Fruit fly (Drosophila melanogaster) whole organism, prepupa: Measurements from ENCODE around the gene Syt1.
A peak's percentile ranks its signal among the peaks of the same experiment; 100 is the strongest.

Experiments
- CG10631 ChIP-seq: fragments of 200-800 bp; sonication (Bioruptor generic); optimal IDR thresholded peaks from 2 replicates; lab custom pipeline; 2016; ENCODE audit warnings: missing biosample characterization, missing genetic modification characterization
- CG15336 ChIP-seq: fragments of 200-800 bp; sonication (Bioruptor generic); IDR thresholded peaks from 2 replicates; pipeline ENCODE4 v1.3.6; 2022; ENCODE audit warnings: missing biosample characterization, missing genetic modification characterization
- CG1621 ChIP-seq: fragments of 200-800 bp; sonication (Bioruptor generic); optimal IDR thresholded peaks from 3 replicates; lab custom pipeline; 2018; ENCODE audit warnings: missing biosample characterization, mild to moderate bottlenecking, missing genetic modification characterization
- CG16779 ChIP-seq: fragments of 200-800 bp; sonication (Bioruptor generic); optimal IDR thresholded peaks from 3 replicates; lab custom pipeline; 2017; ENCODE audit warnings: missing biosample characterization, mild to moderate bottlenecking, missing genetic modification characterization
- CG3032 ChIP-seq: fragments of 200-800 bp; optimal IDR thresholded peaks from 2 replicates; lab custom pipeline; 2019; ENCODE audit warnings: missing biosample characterization, mild to moderate bottlenecking, missing genetic modification characterization, moderate library complexity
- CG32006 ChIP-seq: fragments of 200-800 bp; sonication (Bioruptor generic); optimal IDR thresholded peaks from 3 replicates; lab custom pipeline; 2017; ENCODE audit warnings: missing biosample characterization, mild to moderate bottlenecking, missing genetic modification characterization
- CG6163 ChIP-seq: fragments of 200-800 bp; sonication (Bioruptor generic); IDR thresholded peaks from 3 replicates; pipeline ENCODE4 v1.3.6; 2022; ENCODE audit warnings: missing biosample characterization, missing genetic modification characterization
- CG6276 ChIP-seq: fragments of 200-800 bp; sonication (Bioruptor generic); optimal IDR thresholded peaks from 2 replicates; lab custom pipeline; 2017; ENCODE audit warnings: missing biosample characterization, mild to moderate bottlenecking, missing genetic modification characterization
- CG6792 ChIP-seq: fragments of 200-800 bp; sonication (Bioruptor generic); optimal IDR thresholded peaks from 3 replicates; lab custom pipeline; 2016; ENCODE audit warnings: missing biosample characterization, missing genetic modification characterization
- CG6808 ChIP-seq: fragments of 200-800 bp; sonication (Bioruptor generic); optimal IDR thresholded peaks from 3 replicates; lab custom pipeline; 2017; ENCODE audit warnings: missing biosample characterization, missing genetic modification characterization, mild to moderate bottlenecking, moderate library complexity, missing genetic modification reagents
- Eip75B ChIP-seq: fragments of 200-800 bp; sonication (Bioruptor generic); optimal IDR thresholded peaks from 3 replicates; lab custom pipeline; 2016; ENCODE audit warnings: missing biosample characterization, missing genetic modification characterization
- Eip78C ChIP-seq: fragments of 200-800 bp; sonication (Bioruptor generic); peaks from one replicate; lab custom pipeline; 2016; ENCODE audit warnings: missing biosample characterization, missing genetic modification characterization
- Ets21C ChIP-seq: fragments of 200-800 bp; sonication (Bioruptor generic); optimal IDR thresholded peaks from 3 replicates; lab custom pipeline; 2016; ENCODE audit warnings: missing biosample characterization, missing genetic modification characterization
- Ets96B ChIP-seq: fragments of 200-800 bp; optimal IDR thresholded peaks from 2 replicates; lab custom pipeline; 2019; ENCODE audit warnings: missing biosample characterization, mild to moderate bottlenecking, missing genetic modification characterization, moderate library complexity
- Gug ChIP-seq: fragments of 200-800 bp; sonication (Bioruptor generic); IDR thresholded peaks from 2 replicates; pipeline ENCODE4 v1.3.6; 2022; ENCODE audit warnings: missing biosample characterization, missing genetic modification characterization
- Hr39 ChIP-seq: fragments of 200-800 bp; sonication (Bioruptor generic); optimal IDR thresholded peaks from 2 replicates; lab custom pipeline; 2016; ENCODE audit warnings: missing biosample characterization, missing genetic modification characterization
- Hr4 ChIP-seq: fragments of 200-800 bp; sonication (Bioruptor generic); optimal IDR thresholded peaks from 3 replicates; lab custom pipeline; 2016; ENCODE audit warnings: missing biosample characterization, missing genetic modification characterization
- Lpt ChIP-seq: fragments of 200-800 bp; sonication (Bioruptor generic); optimal IDR thresholded peaks from 3 replicates; lab custom pipeline; 2016; ENCODE audit warnings: missing biosample characterization, missing genetic modification characterization
- Met ChIP-seq: fragments of 200-800 bp; sonication (Bioruptor generic); optimal IDR thresholded peaks from 3 replicates; lab custom pipeline; 2016; ENCODE audit warnings: missing biosample characterization, missing genetic modification characterization
- achi ChIP-seq: fragments of 200-800 bp; sonication (Bioruptor generic); optimal IDR thresholded peaks from 3 replicates; lab custom pipeline; 2016; ENCODE audit warnings: missing biosample characterization, missing genetic modification characterization
- acj6 ChIP-seq: fragments of 200-800 bp; sonication (Bioruptor generic); optimal IDR thresholded peaks from 3 replicates; lab custom pipeline; 2016; ENCODE audit warnings: missing biosample characterization, missing genetic modification characterization
- dac ChIP-seq: fragments of 200-800 bp; sonication (Bioruptor generic); optimal IDR thresholded peaks from 2 replicates; lab custom pipeline; 2017; ENCODE audit warnings: missing biosample characterization, mild to moderate bottlenecking, missing genetic modification characterization
- dsx ChIP-seq: fragments of 200-800 bp; optimal IDR thresholded peaks from 3 replicates; lab custom pipeline; 2019; ENCODE audit warnings: missing biosample characterization, mild to moderate bottlenecking, missing genetic modification characterization, moderate library complexity; ENCODE audit not compliant: poor library complexity, severe bottlenecking
- eg ChIP-seq: fragments of 200-800 bp; sonication (Bioruptor generic); IDR thresholded peaks from 3 replicates; pipeline ENCODE4 v1.3.6; 2022; ENCODE audit warnings: missing biosample characterization, missing genetic modification characterization
- esn ChIP-seq: fragments of 200-800 bp; sonication (Bioruptor generic); optimal IDR thresholded peaks from 2 replicates; lab custom pipeline; 2016; ENCODE audit warnings: missing biosample characterization, mild to moderate bottlenecking, missing genetic modification characterization, moderate library complexity
- fd59A ChIP-seq: fragments of 200-800 bp; sonication (Bioruptor generic); optimal IDR thresholded peaks from 2 replicates; lab custom pipeline; 2017; ENCODE audit warnings: missing biosample characterization, mild to moderate bottlenecking, missing genetic modification characterization, missing genetic modification reagents
- fd85E ChIP-seq: fragments of 200-800 bp; sonication (Bioruptor generic); optimal IDR thresholded peaks from 3 replicates; lab custom pipeline; 2016; ENCODE audit warnings: missing biosample characterization, missing genetic modification characterization
- fkh ChIP-seq: fragments of 200-800 bp; sonication (Bioruptor generic); optimal IDR thresholded peaks from 3 replicates; lab custom pipeline; 2017; ENCODE audit warnings: missing biosample characterization, mild to moderate bottlenecking, missing genetic modification characterization, moderate library complexity
- net ChIP-seq: fragments of 200-800 bp; sonication (Bioruptor generic); optimal IDR thresholded peaks from 3 replicates; lab custom pipeline; 2016; ENCODE audit warnings: missing biosample characterization, missing genetic modification characterization
- svp ChIP-seq: fragments of 200-800 bp; sonication (Bioruptor generic); peaks from one replicate; lab custom pipeline; 2016; ENCODE audit warnings: missing biosample characterization, missing genetic modification characterization

Gene Syt1

dm6 chr2L:2799909-2800478, at the start of gene Syt1:
Gene Syt1, minus strand, starts transcription at chr2L:2799979.
- TF ChIP-seq Lpt (no peak), achi (GFP tag; lab: Kevin White, UChicago) (no peak), Eip78C (GFP tag; lab: Kevin White, UChicago) (peak; percentile 66), dsx (GFP tag; lab: Kevin White, UChicago) (peak; percentile 28), CG15336 (GFP tag; lab: Robert Waterston, UW) (peak; percentile 18; the same call in 1 of the 2 replicates), eg (GFP tag; lab: Robert Waterston, UW) (0 out of 3 replicates have a peak, but pooled peaks have one; percentile 13), svp (peak; percentile 28), CG6163 (GFP tag; lab: Robert Waterston, UW) (peak; percentile 51; the same call in 1 of the 3 replicates), Hr4 (GFP tag; lab: Kevin White, UChicago) (peak; percentile 8)

- TF ChIP-seq Eip75B: no peak
- no peak for TF ChIP-seq fkh
- TF ChIP-seq fd85E (GFP tag; lab: Kevin White, UChicago): no peak
- TF ChIP-seq CG6808: no peak
- TF ChIP-seq CG10631 (GFP tag; lab: Kevin White, UChicago): no peak
- TF ChIP-seq esn: no peak
- TF ChIP-seq Hr39: no peak
- no peak for TF ChIP-seq eg (GFP tag; lab: Robert Waterston, UW)
- TF ChIP-seq net (GFP tag; lab: Kevin White, UChicago): no peak
- no peak for TF ChIP-seq CG16779 (tag; lab: Kevin White, UChicago)
Measured at dm6 chr2L:2847112-2847682, 47.4 kb upstream of the Syt1 start, which contains the start of the genes CG3117 and CG2983. Gene CG3117, minus strand, starts transcription at chr2L:2847212. Gene CG2983, plus strand, starts transcription at chr2L:2847632.

- peak; percentile 77 for TF ChIP-seq svp
- no peak for TF ChIP-seq acj6 (GFP tag; lab: Kevin White, UChicago)
Measured at dm6 chr2L:2845634-2846033, 45.9 kb upstream of the Syt1 start, which contains the start of gene CG18557. Gene CG18557, minus strand, starts transcription at chr2L:2845734.

dm6 chr2L:2844413-2844812, 44.6 kb upstream of the Syt1 start, which contains the start of gene CG18558:
Gene CG18558, minus strand, starts transcription at chr2L:2844513.
- TF ChIP-seq dac (GFP tag; lab: Kevin White, UChicago): no peak
- no peak for TF ChIP-seq acj6 (GFP tag; lab: Kevin White, UChicago)
- no peak for TF ChIP-seq esn
- no peak for TF ChIP-seq Ets96B (tag; lab: Kevin White, UChicago)
- TF ChIP-seq CG6276 (GFP tag; lab: Kevin White, UChicago): no peak
- no peak for TF ChIP-seq Met (GFP tag; lab: Kevin White, UChicago)
- no peak for TF ChIP-seq CG1621 (tag; lab: Kevin White, UChicago)

- TF ChIP-seq Gug (GFP tag; lab: Robert Waterston, UW) (no peak), CG16779 (tag; lab: Kevin White, UChicago) (no peak), CG6792 (GFP tag; lab: Kevin White, UChicago) (no peak), CG32006 (GFP tag; lab: Kevin White, UChicago) (no peak), CG3032 (tag; lab: Kevin White, UChicago) (no peak), eg (GFP tag; lab: Robert Waterston, UW) (no peak), Met (GFP tag; lab: Kevin White, UChicago) (no peak), acj6 (GFP tag; lab: Kevin White, UChicago) (no peak), Ets21C (GFP tag; lab: Kevin White, UChicago) (no peak), fd59A (GFP tag; lab: Kevin White, UChicago) (no peak), svp (no peak), Eip75B (no peak)
Measured at dm6 chr2L:2840311-2840710, 40.5 kb upstream of the Syt1 start.
